Fruit fly (Drosophila melanogaster): ENCODE measurements around the gene PhKgamma.

- TF ChIP-seq CG14655 (GFP tag; optimal IDR thresholded peaks at IDR 0.05) (no peak), EcR (GFP tag; optimal IDR thresholded peaks at IDR 0.05) (no peak), CG10348 (GFP tag; IDR thresholded peaks at IDR 0.05) (no peak), Pif1A (GFP tag; optimal IDR thresholded peaks at IDR 0.05) (no peak), CG8159 (tag; optimal IDR thresholded peaks at IDR 0.05) (no peak), CG32121 (GFP tag; IDR thresholded peaks at IDR 0.05) (no peak)
Observed at dm6 chrX:11729993-11730392, 35.1 kb downstream of the PhKgamma start.
